Fruit fly (Drosophila melanogaster) whole organism, prepupa: ENCODE results near the gene Hs6st.

Experiments used
- Blimp-1 ChIP-seq: fragments of 200-800 bp; sonication (Bioruptor generic); optimal IDR thresholded peaks from 3 replicates; lab custom pipeline; 2017; ENCODE audit warnings: missing biosample characterization, missing genetic modification characterization, mild to moderate bottlenecking, moderate library complexity, missing genetic modification reagents
- CG10631 ChIP-seq: fragments of 200-800 bp; sonication (Bioruptor generic); optimal IDR thresholded peaks from 2 replicates; lab custom pipeline; 2016; ENCODE audit warnings: missing biosample characterization, missing genetic modification characterization
- CG11294 ChIP-seq: fragments of 200-800 bp; sonication (Bioruptor generic); IDR thresholded peaks from 2 replicates; pipeline ENCODE4 v1.3.6; 2022; ENCODE audit warnings: missing biosample characterization, missing genetic modification characterization
- CG11902 ChIP-seq: fragments of 200-800 bp; sonication (Bioruptor generic); optimal IDR thresholded peaks from 3 replicates; lab custom pipeline; 2016; ENCODE audit warnings: missing biosample characterization, missing genetic modification characterization
- CG1621 ChIP-seq: fragments of 200-800 bp; sonication (Bioruptor generic); optimal IDR thresholded peaks from 3 replicates; lab custom pipeline; 2018; ENCODE audit warnings: missing biosample characterization, mild to moderate bottlenecking, missing genetic modification characterization
- CG16779 ChIP-seq: fragments of 200-800 bp; sonication (Bioruptor generic); optimal IDR thresholded peaks from 3 replicates; lab custom pipeline; 2017; ENCODE audit warnings: missing biosample characterization, mild to moderate bottlenecking, missing genetic modification characterization
- CG3032 ChIP-seq: fragments of 200-800 bp; optimal IDR thresholded peaks from 2 replicates; lab custom pipeline; 2019; ENCODE audit warnings: missing biosample characterization, mild to moderate bottlenecking, missing genetic modification characterization, moderate library complexity
- CG31627 ChIP-seq: fragments of 200-800 bp; sonication (Bioruptor generic); optimal IDR thresholded peaks from 3 replicates; lab custom pipeline; 2016; ENCODE audit warnings: missing biosample characterization, missing genetic modification characterization
- CG3919 ChIP-seq: fragments of 200-800 bp; sonication (Bioruptor generic); optimal IDR thresholded peaks from 3 replicates; lab custom pipeline; 2016; ENCODE audit warnings: missing biosample characterization, missing genetic modification characterization
- CG4318 ChIP-seq: fragments of 200-800 bp; sonication (Bioruptor generic); optimal IDR thresholded peaks from 3 replicates; lab custom pipeline; 2017; ENCODE audit warnings: missing biosample characterization, mild to moderate bottlenecking, missing genetic modification characterization
- CG6163 ChIP-seq: fragments of 200-800 bp; sonication (Bioruptor generic); IDR thresholded peaks from 3 replicates; pipeline ENCODE4 v1.3.6; 2022; ENCODE audit warnings: missing biosample characterization, missing genetic modification characterization
- CG6276 ChIP-seq: fragments of 200-800 bp; sonication (Bioruptor generic); optimal IDR thresholded peaks from 2 replicates; lab custom pipeline; 2017; ENCODE audit warnings: missing biosample characterization, mild to moderate bottlenecking, missing genetic modification characterization
- CG6808 ChIP-seq: fragments of 200-800 bp; sonication (Bioruptor generic); optimal IDR thresholded peaks from 3 replicates; lab custom pipeline; 2017; ENCODE audit warnings: missing biosample characterization, missing genetic modification characterization, mild to moderate bottlenecking, moderate library complexity, missing genetic modification reagents
- CG8319 ChIP-seq: fragments of 200-800 bp; sonication (Bioruptor generic); optimal IDR thresholded peaks from 3 replicates; lab custom pipeline; 2016; ENCODE audit warnings: missing biosample characterization, missing genetic modification characterization
- CG9139 ChIP-seq: fragments of 200-800 bp; sonication (Bioruptor generic); optimal IDR thresholded peaks from 3 replicates; lab custom pipeline; 2017; ENCODE audit warnings: missing biosample characterization, mild to moderate bottlenecking, missing genetic modification characterization
- Eip78C ChIP-seq: fragments of 200-800 bp; sonication (Bioruptor generic); peaks from one replicate; lab custom pipeline; 2016; ENCODE audit warnings: missing biosample characterization, missing genetic modification characterization
- Eip93F ChIP-seq: fragments of 200-800 bp; sonication (Bioruptor generic); optimal IDR thresholded peaks from 2 replicates; lab custom pipeline; 2016; ENCODE audit warnings: missing biosample characterization, mild to moderate bottlenecking, missing genetic modification characterization
- Ets96B ChIP-seq: fragments of 200-800 bp; optimal IDR thresholded peaks from 2 replicates; lab custom pipeline; 2019; ENCODE audit warnings: missing biosample characterization, mild to moderate bottlenecking, missing genetic modification characterization, moderate library complexity
- Gug ChIP-seq: fragments of 200-800 bp; sonication (Bioruptor generic); IDR thresholded peaks from 2 replicates; pipeline ENCODE4 v1.3.6; 2022; ENCODE audit warnings: missing biosample characterization, missing genetic modification characterization
- Hr38 ChIP-seq: sonication (Bioruptor generic); optimal IDR thresholded peaks from 2 replicates; lab custom pipeline; 2016; ENCODE audit warnings: missing biosample characterization, missing genetic modification characterization
- Hr4 ChIP-seq: fragments of 200-800 bp; sonication (Bioruptor generic); optimal IDR thresholded peaks from 3 replicates; lab custom pipeline; 2016; ENCODE audit warnings: missing biosample characterization, missing genetic modification characterization
- Lpt ChIP-seq: fragments of 200-800 bp; sonication (Bioruptor generic); optimal IDR thresholded peaks from 3 replicates; lab custom pipeline; 2016; ENCODE audit warnings: missing biosample characterization, missing genetic modification characterization
- Sox102F ChIP-seq: fragments of 200-800 bp; sonication (Bioruptor generic); optimal IDR thresholded peaks from 2 replicates; lab custom pipeline; 2016; ENCODE audit warnings: missing biosample characterization, mild to moderate bottlenecking, missing genetic modification characterization
- Sox14 ChIP-seq: fragments of 200-800 bp; sonication (Bioruptor generic); optimal IDR thresholded peaks from 3 replicates; lab custom pipeline; 2016; ENCODE audit warnings: missing biosample characterization, missing genetic modification characterization
- Sox15 ChIP-seq: fragments of 200-800 bp; sonication (Bioruptor generic); optimal IDR thresholded peaks from 3 replicates; lab custom pipeline; 2016; ENCODE audit warnings: missing biosample characterization, missing genetic modification characterization
- acj6 ChIP-seq: fragments of 200-800 bp; sonication (Bioruptor generic); optimal IDR thresholded peaks from 3 replicates; lab custom pipeline; 2016; ENCODE audit warnings: missing biosample characterization, missing genetic modification characterization
- cyc ChIP-seq: fragments of 200-800 bp; sonication (Bioruptor generic); optimal IDR thresholded peaks from 3 replicates; lab custom pipeline; 2016; ENCODE audit warnings: missing biosample characterization, missing genetic modification characterization
- eg ChIP-seq: fragments of 200-800 bp; sonication (Bioruptor generic); IDR thresholded peaks from 3 replicates; pipeline ENCODE4 v1.3.6; 2022; ENCODE audit warnings: missing biosample characterization, missing genetic modification characterization
- fd85E ChIP-seq: fragments of 200-800 bp; sonication (Bioruptor generic); optimal IDR thresholded peaks from 3 replicates; lab custom pipeline; 2016; ENCODE audit warnings: missing biosample characterization, missing genetic modification characterization
- fkh ChIP-seq: fragments of 200-800 bp; sonication (Bioruptor generic); optimal IDR thresholded peaks from 3 replicates; lab custom pipeline; 2017; ENCODE audit warnings: missing biosample characterization, mild to moderate bottlenecking, missing genetic modification characterization, moderate library complexity
- lz ChIP-seq: fragments of 200-800 bp; sonication (Bioruptor generic); optimal IDR thresholded peaks from 3 replicates; lab custom pipeline; 2016; ENCODE audit warnings: missing biosample characterization, missing genetic modification characterization
- net ChIP-seq: fragments of 200-800 bp; sonication (Bioruptor generic); optimal IDR thresholded peaks from 3 replicates; lab custom pipeline; 2016; ENCODE audit warnings: missing biosample characterization, missing genetic modification characterization
- pdm3 ChIP-seq: fragments of 200-800 bp; sonication (Bioruptor generic); optimal IDR thresholded peaks from 3 replicates; lab custom pipeline; 2016; ENCODE audit warnings: missing biosample characterization, missing genetic modification characterization
- spab ChIP-seq: fragments of 200-800 bp; sonication (Bioruptor generic); optimal IDR thresholded peaks from 2 replicates; lab custom pipeline; 2017; ENCODE audit warnings: missing biosample characterization, mild to moderate bottlenecking, missing genetic modification characterization, missing genetic modification reagents
- ss ChIP-seq, 2 experiments: fragments of 200-800 bp; sonication (Bioruptor generic); optimal IDR thresholded peaks; 2 replicates in 1 of 2; 3 replicates in 1 of 2; lab custom pipeline; 2017 to 2018; ENCODE audit warnings: mild to moderate bottlenecking in 2 of 2, missing biosample characterization in 2 of 2, missing genetic modification characterization in 2 of 2, moderate library complexity in 1 of 2
- svp ChIP-seq: fragments of 200-800 bp; sonication (Bioruptor generic); peaks from one replicate; lab custom pipeline; 2016; ENCODE audit warnings: missing biosample characterization, missing genetic modification characterization
- vri ChIP-seq: fragments of 200-800 bp; sonication (Bioruptor generic); optimal IDR thresholded peaks from 3 replicates; lab custom pipeline; 2016; ENCODE audit warnings: missing biosample characterization, mild to moderate bottlenecking, missing genetic modification characterization

Hs6st gene

DNA sequence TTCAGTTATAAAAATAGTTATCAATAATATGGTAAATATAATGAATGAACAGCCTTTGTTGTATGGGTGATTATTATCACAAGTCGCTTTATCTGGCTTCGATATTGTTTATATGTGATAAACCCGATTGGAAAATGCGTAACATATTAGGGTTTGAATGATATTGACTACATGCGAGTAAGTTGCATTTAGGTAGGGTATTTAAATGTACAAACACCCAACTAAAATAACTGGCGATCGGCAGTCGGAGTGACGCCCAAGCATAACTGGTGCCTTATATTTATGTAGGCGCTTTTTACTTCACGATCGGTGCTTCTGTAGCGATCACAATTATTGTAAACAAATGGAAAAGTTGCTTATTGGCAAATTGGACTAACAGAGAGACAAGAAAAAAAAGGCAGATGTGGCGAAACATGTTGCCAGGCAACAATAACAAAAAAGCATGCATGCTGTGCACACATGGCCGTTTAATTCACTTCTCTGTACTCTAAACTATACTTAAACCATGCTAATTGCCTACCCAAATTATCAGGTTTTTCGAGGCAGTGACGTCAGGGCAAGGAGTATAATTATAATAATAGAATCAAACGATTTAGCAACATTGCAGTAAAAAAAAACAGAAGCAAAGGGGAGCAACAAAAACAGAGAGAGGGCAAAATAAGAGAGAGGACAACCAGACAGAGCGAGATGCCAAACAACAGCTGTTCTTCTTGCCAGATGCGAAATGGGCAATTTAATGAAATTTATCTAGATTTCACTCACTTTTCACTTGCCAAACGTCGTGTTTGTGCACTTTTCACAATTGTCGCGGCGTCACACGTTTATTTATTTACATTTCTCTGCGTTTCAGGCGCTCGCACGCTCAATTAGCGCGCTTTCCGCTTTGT lies 670 bp downstream of the Hs6st start:
- TF ChIP-seq CG3919 (GFP tag; lab: Kevin White, UChicago), result no peak
- TF ChIP-seq Lpt (GFP tag; lab: Kevin White, UChicago), result no peak
- TF ChIP-seq CG8319 (GFP tag; lab: Kevin White, UChicago), result no peak
- no peak for TF ChIP-seq pdm3 (GFP tag; lab: Kevin White, UChicago)
- no peak for TF ChIP-seq Eip78C (GFP tag; lab: Kevin White, UChicago)
- no peak for TF ChIP-seq Sox15
- TF ChIP-seq CG31627 (GFP tag; lab: Kevin White, UChicago), result no peak
- TF ChIP-seq CG10631, result no peak
- no peak for TF ChIP-seq Blimp-1 (GFP tag; lab: Kevin White, UChicago)
- TF ChIP-seq net (GFP tag; lab: Kevin White, UChicago), result peak; percentile 12
- peak; percentile 42 for TF ChIP-seq CG6808 (GFP tag; lab: Kevin White, UChicago)
- no peak for TF ChIP-seq Hr4 (GFP tag; lab: Kevin White, UChicago)
- TF ChIP-seq CG6163 (GFP tag; lab: Robert Waterston, UW), result no peak
- no peak for TF ChIP-seq Gug (GFP tag; lab: Robert Waterston, UW)
- TF ChIP-seq Eip93F (GFP tag; lab: Kevin White, UChicago), result no peak
- peak; percentile 18 for TF ChIP-seq svp (GFP tag; lab: Kevin White, UChicago)
- TF ChIP-seq spab (GFP tag; lab: Kevin White, UChicago), result no peak
- no peak for TF ChIP-seq lz (GFP tag; lab: Kevin White, UChicago)
- TF ChIP-seq CG3032 (tag; lab: Kevin White, UChicago), result no peak
- peak; percentile 5 for TF ChIP-seq Sox14 (GFP tag; lab: Kevin White, UChicago)
- peak; percentile 3 to 52 for TF ChIP-seq ss (GFP tag; optimal IDR thresholded peaks at IDR 0.05; lab: Kevin White, UChicago)
- peak; percentile 16 for TF ChIP-seq CG9139 (GFP tag; lab: Kevin White, UChicago)
- peak; percentile 39 for TF ChIP-seq CG6276 (GFP tag; lab: Kevin White, UChicago)
- TF ChIP-seq vri, result no peak
- no peak for TF ChIP-seq cyc (GFP tag; lab: Kevin White, UChicago)
- peak; percentile 39 for TF ChIP-seq CG16779 (tag; lab: Kevin White, UChicago)
- TF ChIP-seq fd85E (GFP tag; lab: Kevin White, UChicago), result no peak
- TF ChIP-seq Ets96B (tag; lab: Kevin White, UChicago), result peak; percentile 22
- TF ChIP-seq, all 60 proteins: peak for 9

DNA sequence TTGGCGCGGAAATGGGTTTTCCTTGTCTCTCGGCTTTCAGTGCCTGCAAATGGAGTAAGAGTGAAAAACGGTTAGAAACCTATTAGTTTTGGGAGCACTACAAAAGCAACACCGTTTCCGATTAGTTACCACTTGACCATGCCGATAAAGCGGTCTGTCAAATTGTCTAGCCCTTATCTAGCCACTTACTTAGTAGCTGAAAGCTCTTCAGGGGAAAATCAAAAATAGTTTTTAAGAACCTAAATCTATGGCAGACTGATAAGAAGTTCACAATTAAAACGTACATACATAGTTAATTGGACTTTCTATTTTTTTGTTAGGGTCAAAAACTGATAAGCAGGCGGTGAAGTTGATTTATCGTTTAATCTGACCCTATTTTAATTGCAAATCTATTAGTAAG lies 1.7 kb downstream of the Hs6st start:
- TF ChIP-seq Sox102F (GFP tag; lab: Kevin White, UChicago) (no peak), acj6 (no peak), CG11902 (GFP tag; lab: Kevin White, UChicago) (no peak), CG6276 (GFP tag; lab: Kevin White, UChicago) (no peak), CG11294 (no peak), fkh (GFP tag; lab: Kevin White, UChicago) (no peak), CG6163 (GFP tag; lab: Robert Waterston, UW) (no peak), CG4318 (GFP tag; lab: Kevin White, UChicago) (no peak), Hr38 (GFP tag; lab: Kevin White, UChicago) (no peak), spab (GFP tag; lab: Kevin White, UChicago) (no peak)
- TF ChIP-seq, all 60 proteins: peak for 0

dm6 chr3R:20004697-20005096 lies 3.6 kb downstream of the Hs6st start:
- no peak for TF ChIP-seq cyc (GFP tag; lab: Kevin White, UChicago)
- TF ChIP-seq Eip93F (GFP tag; lab: Kevin White, UChicago), result no peak
- no peak for TF ChIP-seq CG9139 (GFP tag; lab: Kevin White, UChicago)
- TF ChIP-seq CG10631, result no peak
- no peak for TF ChIP-seq eg (GFP tag; lab: Robert Waterston, UW)
- TF ChIP-seq CG6276 (GFP tag; lab: Kevin White, UChicago), result no peak
- no peak for TF ChIP-seq CG11294
- TF ChIP-seq Blimp-1 (GFP tag; lab: Kevin White, UChicago), result no peak
- TF ChIP-seq CG6163 (GFP tag; lab: Robert Waterston, UW), result no peak
- TF ChIP-seq CG1621 (tag; lab: Kevin White, UChicago), result no peak
- TF ChIP-seq CG3032 (tag; lab: Kevin White, UChicago), result no peak
